Worm (Caenorhabditis elegans) whole organism, L4/young adult: ENCODE results near the gene srsx-14.

Experiments
- W03F9.2 ChIP-seq: fragments of 150-350 bp; optimal IDR thresholded peaks from 2 replicates; lab custom pipeline; 2014; ENCODE audit warnings: missing biosample characterization, missing genetic modification characterization
- dao-5 ChIP-seq: sonication (generic microtip); optimal IDR thresholded peaks from 2 replicates; lab custom pipeline; 2016; ENCODE audit warnings: missing genotype, missing genetic modification characterization, moderate library complexity, missing compliant biosample characterization
- him-1 ChIP-seq: sonication (generic microtip); optimal IDR thresholded peaks from 2 replicates; lab custom pipeline; 2016; ENCODE audit warnings: missing genotype, missing genetic modification reagents, missing genetic modification characterization, missing compliant biosample characterization

ce11 chrIV:5654693-5655092 is 27.7 kb upstream of the srsx-14 start:
- TF ChIP-seq him-1 (tag; lab: Kevin White, UChicago) (no peak), dao-5 (tag; lab: Kevin White, UChicago) (no peak), W03F9.2 (tag; lab: Kevin White, UChicago) (no peak)
